Fruit fly (Drosophila melanogaster): Measurements from ENCODE around the gene Rcc1.

The Rcc1 gene

DNA sequence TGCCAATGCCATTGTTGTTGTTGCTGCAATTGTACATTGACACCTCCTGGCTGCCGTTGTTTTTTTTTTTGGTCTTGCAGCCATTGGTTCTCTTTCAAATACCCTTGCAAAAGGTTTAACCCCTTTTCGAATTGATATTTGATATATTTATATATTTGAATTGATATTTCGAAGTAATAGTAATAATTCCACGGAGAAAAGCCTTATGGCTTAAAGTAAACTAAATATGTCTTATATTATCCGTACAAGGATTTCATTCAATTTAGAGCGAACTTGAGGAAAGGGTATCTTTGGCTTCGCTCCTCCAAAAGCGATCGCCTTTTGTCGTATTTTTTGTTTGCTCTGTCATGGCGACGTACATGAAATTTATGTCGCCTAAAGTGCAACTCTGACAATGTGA, 8.9 kb upstream of the Rcc1 start (continued):
- TF ChIP-seq spab (GFP tag; optimal IDR thresholded peaks at IDR 0.05) (peak; percentile 3), fd59A (GFP tag; optimal IDR thresholded peaks at IDR 0.05) (peak; percentile 29), Met (GFP tag; optimal IDR thresholded peaks at IDR 0.05) (peak; percentile 19), topi (GFP tag; optimal IDR thresholded peaks at IDR 0.05) (peak; percentile 10), Eip75B (GFP tag; optimal IDR thresholded peaks at IDR 0.05) (peak; percentile 7), Eip78C (GFP tag) (peak; percentile 82), OdsH (GFP tag; optimal IDR thresholded peaks at IDR 0.05) (peak; percentile 55)

- TF ChIP-seq Eip78C (GFP tag): peak; percentile 75
- peak; percentile 27 for TF ChIP-seq CG6792 (GFP tag; optimal IDR thresholded peaks at IDR 0.05)
- no peak for TF ChIP-seq CG8632 (GFP tag; optimal IDR thresholded peaks at IDR 0.05)
- peak; percentile 73 for TF ChIP-seq CG10631 (GFP tag; optimal IDR thresholded peaks at IDR 0.05)
- TF ChIP-seq Blimp-1 (GFP tag; optimal IDR thresholded peaks at IDR 0.05): no peak
- TF ChIP-seq CG4318 (GFP tag; optimal IDR thresholded peaks at IDR 0.05): no peak
- no peak for TF ChIP-seq CG7368 (GFP tag; optimal IDR thresholded peaks at IDR 0.05)
- TF ChIP-seq CG34406 (GFP tag; optimal IDR thresholded peaks at IDR 0.05): no peak
- TF ChIP-seq Ets96B (tag; optimal IDR thresholded peaks at IDR 0.05): no peak
- TF ChIP-seq lz (GFP tag; optimal IDR thresholded peaks at IDR 0.05): peak; percentile 33
- no peak for TF ChIP-seq Sox15 (GFP tag; optimal IDR thresholded peaks at IDR 0.05)
- no peak for TF ChIP-seq CG6854 (GFP tag; optimal IDR thresholded peaks at IDR 0.05)
- TF ChIP-seq dac (GFP tag; optimal IDR thresholded peaks at IDR 0.05): no peak
- TF ChIP-seq Eip75B (GFP tag; optimal IDR thresholded peaks at IDR 0.05): no peak
- no peak for TF ChIP-seq Eip93F (GFP tag; optimal IDR thresholded peaks at IDR 0.05)
- peak; percentile 53; the same call in 2 of the 3 replicates for TF ChIP-seq CG8119 (GFP tag; IDR thresholded peaks at IDR 0.05)
- no peak for TF ChIP-seq CG31627 (GFP tag; optimal IDR thresholded peaks at IDR 0.05)
- no peak for TF ChIP-seq fd59A (GFP tag; optimal IDR thresholded peaks at IDR 0.05)
- TF ChIP-seq Gug (GFP tag; IDR thresholded peaks at IDR 0.05): peak; percentile 52; the same call in 1 of the 2 replicates
- TF ChIP-seq CG3919 (GFP tag; optimal IDR thresholded peaks at IDR 0.05): peak; percentile 51
- no peak for TF ChIP-seq CG1621 (tag; optimal IDR thresholded peaks at IDR 0.05)
- peak in 1 of 2 experiments; percentile 22 for TF ChIP-seq ss (GFP tag; optimal IDR thresholded peaks at IDR 0.05)
- TF ChIP-seq CG11762 (GFP tag; optimal IDR thresholded peaks at IDR 0.05; ENCODE audit: insufficient read depth): peak; percentile 47
- peak; percentile 27 for TF ChIP-seq pdm3 (GFP tag; optimal IDR thresholded peaks at IDR 0.05)
- TF ChIP-seq Hr39 (GFP tag; optimal IDR thresholded peaks at IDR 0.05): peak; percentile 7
- peak; percentile 65 for TF ChIP-seq esn (GFP tag; optimal IDR thresholded peaks at IDR 0.05)
- TF ChIP-seq svp (GFP tag): peak; percentile 62
- no peak for TF ChIP-seq fd85E (GFP tag; optimal IDR thresholded peaks at IDR 0.05)
- TF ChIP-seq spab (GFP tag; optimal IDR thresholded peaks at IDR 0.05): peak; percentile 24
- TF ChIP-seq Hr38 (GFP tag; optimal IDR thresholded peaks at IDR 0.05): no peak
- TF ChIP-seq CG6163 (GFP tag; IDR thresholded peaks at IDR 0.05): peak; percentile 74
- peak; percentile 14 for TF ChIP-seq CG16779 (tag; optimal IDR thresholded peaks at IDR 0.05)
- TF ChIP-seq achi (GFP tag; optimal IDR thresholded peaks at IDR 0.05): peak; percentile 55
- TF ChIP-seq Lpt (GFP tag; optimal IDR thresholded peaks at IDR 0.05): peak; percentile 34
- TF ChIP-seq Sox14 (GFP tag; optimal IDR thresholded peaks at IDR 0.05): peak; percentile 44
- peak; percentile 22 for TF ChIP-seq Hr4 (GFP tag; optimal IDR thresholded peaks at IDR 0.05)
- TF ChIP-seq CG11902 (GFP tag; optimal IDR thresholded peaks at IDR 0.05): no peak
- no peak for TF ChIP-seq topi (GFP tag; optimal IDR thresholded peaks at IDR 0.05)
- TF ChIP-seq CG6276 (GFP tag; optimal IDR thresholded peaks at IDR 0.05): no peak
- TF ChIP-seq cyc (GFP tag; optimal IDR thresholded peaks at IDR 0.05): no peak
- TF ChIP-seq CG32006 (GFP tag; optimal IDR thresholded peaks at IDR 0.05): peak; percentile 54
- peak; percentile 17; the same call in 1 of the 2 replicates for TF ChIP-seq CG11294 (GFP tag; IDR thresholded peaks at IDR 0.05)
- peak; percentile 6 for TF ChIP-seq Met (GFP tag; optimal IDR thresholded peaks at IDR 0.05)
- peak; percentile 31 for TF ChIP-seq OdsH (GFP tag; optimal IDR thresholded peaks at IDR 0.05)
- TF ChIP-seq acj6 (GFP tag; optimal IDR thresholded peaks at IDR 0.05): peak; percentile 34
- TF ChIP-seq fkh (GFP tag; optimal IDR thresholded peaks at IDR 0.05): no peak
- TF ChIP-seq CG3032 (tag; optimal IDR thresholded peaks at IDR 0.05): peak; percentile 6
- TF ChIP-seq CG15336 (GFP tag; IDR thresholded peaks at IDR 0.05): peak; percentile 50
- TF ChIP-seq vri (GFP tag; optimal IDR thresholded peaks at IDR 0.05): no peak
- TF ChIP-seq eg (GFP tag; IDR thresholded peaks at IDR 0.05): peak; percentile 56; the same call in 2 of the 3 replicates
Measured at dm6 chr3L:5941086-5941485, 8.5 kb upstream of the Rcc1 start.

Data from whole organism, prepupa.